In genomic region chr3L:3632500-3633183, dm6 we compare ENCODE assay signal across 1 fruit fly cellular context.
A peak's percentile ranks its signal among the peaks of the same experiment; 100 is the strongest.
TF ChIP-seq lines count a peak whose summit lies in the region.

No protein-coding gene starts in this region.

TF ChIP-seq in whole organism, embryonic, 481 proteins besides CTCF, POLR2A, EP300 and RAD21 (continued from another document and continues in another):
- TF ChIP-seq CG14710 (tag; optimal IDR thresholded peaks at IDR 0.05; lab: Kevin White, UChicago) (peak; percentile 23), lab (GFP tag; optimal IDR thresholded peaks at IDR 0.05; lab: Kevin White, UChicago) (peak; percentile 84), twi (tag; optimal IDR thresholded peaks at IDR 0.05; lab: Kevin White, UChicago) (peak; percentile 43), Oli (tag; optimal IDR thresholded peaks at IDR 0.05; lab: Kevin White, UChicago) (peak; percentile 91), hth (optimal IDR thresholded peaks at IDR 0.05; lab: Kevin White, UChicago) (no peak), CG1603 (tag; optimal IDR thresholded peaks at IDR 0.05; lab: Kevin White, UChicago) (no peak), GATAe (GFP tag; conservative IDR thresholded peaks at IDR 0.05; lab: Robert Waterston, UW) (0 out of 2 replicates have a peak, but pooled peaks have one; percentile 20), CG6654 (GFP tag; optimal IDR thresholded peaks at IDR 0.05; lab: Kevin White, UChicago) (peak; percentile 52), Ets65A (GFP tag; lab: Kevin White, UChicago) (no peak), cas (GFP tag; IDR thresholded peaks at IDR 0.05; lab: Robert Waterston, UW) (peak; percentile 67), ind (GFP tag; optimal IDR thresholded peaks at IDR 0.05; lab: Kevin White, UChicago) (peak; percentile 73), CG4820 (GFP tag; optimal IDR thresholded peaks at IDR 0.05; lab: Kevin White, UChicago) (peak; percentile 70), cg (GFP tag; optimal IDR thresholded peaks at IDR 0.05; lab: Kevin White, UChicago) (no peak), CG11696 (GFP tag; IDR thresholded peaks at IDR 0.05; lab: Robert Waterston, UW) (peak; percentile 45; the same call in 1 of the 2 replicates), jumu (GFP tag; optimal IDR thresholded peaks at IDR 0.05; lab: Kevin White, UChicago) (no peak), CG8359 (GFP tag; optimal IDR thresholded peaks at IDR 0.05; lab: Kevin White, UChicago; ENCODE audit: borderline replicate concordance) (no peak), CG3281 (GFP tag; optimal IDR thresholded peaks at IDR 0.05; lab: Kevin White, UChicago) (peak; percentile 84), CG13123 (GFP tag; optimal IDR thresholded peaks at IDR 0.05; lab: Kevin White, UChicago) (peak; percentile 57), Bdp1 (GFP tag; optimal IDR thresholded peaks at IDR 0.05; lab: Kevin White, UChicago) (no peak), CG31224 (GFP tag; IDR thresholded peaks at IDR 0.05; lab: Robert Waterston, UW) (peak; percentile 84), CG14965 (GFP tag; optimal IDR thresholded peaks at IDR 0.05; lab: Kevin White, UChicago; ENCODE audit: borderline replicate concordance) (no peak), CG15479 (GFP tag; optimal IDR thresholded peaks at IDR 0.05; lab: Kevin White, UChicago) (no peak), CG1602 (GFP tag; optimal IDR thresholded peaks at IDR 0.05; lab: Kevin White, UChicago) (peak; percentile 76), Tbp (GFP tag; optimal IDR thresholded peaks at IDR 0.05; lab: Kevin White, UChicago) (no peak), CG31388 (GFP tag; optimal IDR thresholded peaks at IDR 0.05; lab: Kevin White, UChicago) (peak; percentile 5), Lpt (GFP tag; optimal IDR thresholded peaks at IDR 0.05; lab: Kevin White, UChicago) (no peak), Mad (GFP tag; optimal IDR thresholded peaks at IDR 0.05; lab: Kevin White, UChicago) (no peak), nerfin-1 (tag; optimal IDR thresholded peaks at IDR 0.05; lab: Kevin White, UChicago) (peak; percentile 52), gcm (GFP tag; optimal IDR thresholded peaks at IDR 0.05; lab: Kevin White, UChicago) (peak; percentile 53), Dfd (GFP tag; optimal IDR thresholded peaks at IDR 0.05; lab: Kevin White, UChicago) (no peak), CG18476 (GFP tag; optimal IDR thresholded peaks at IDR 0.05; lab: Kevin White, UChicago) (peak; percentile 26), fd3F (GFP tag; optimal IDR thresholded peaks at IDR 0.05; lab: Kevin White, UChicago) (peak; percentile 87), Myb (GFP tag; optimal IDR thresholded peaks at IDR 0.05; lab: Kevin White, UChicago) (no peak), sens-2 (GFP tag; IDR thresholded peaks at IDR 0.05; lab: Robert Waterston, UW) (peak; percentile 56; the same call in 1 of the 2 replicates), CkIIα-i1 (GFP tag; IDR thresholded peaks at IDR 0.05; lab: Robert Waterston, UW) (peak; percentile 61; the same call in 1 of the 2 replicates), ttk (GFP tag; IDR thresholded peaks at IDR 0.05; lab: Robert Waterston, UW) (peak; percentile 88), CG10462 (GFP tag; optimal IDR thresholded peaks at IDR 0.05; lab: Kevin White, UChicago) (peak; percentile 70), hbn (GFP tag; IDR thresholded peaks at IDR 0.05; lab: Robert Waterston, UW; ENCODE audit: partially characterized antibody) (no peak), PHDP (tag; optimal IDR thresholded peaks at IDR 0.05; lab: Kevin White, UChicago) (peak; percentile 90), CG13287 (GFP tag; IDR thresholded peaks at IDR 0.05; lab: Robert Waterston, UW; ENCODE audit: partially characterized antibody) (0 out of 2 replicates have a peak, but pooled peaks have one; percentile 17), CG10209 (GFP tag; optimal IDR thresholded peaks at IDR 0.05; lab: Kevin White, UChicago) (peak; percentile 90), pfk (GFP tag; optimal IDR thresholded peaks at IDR 0.05; lab: Kevin White, UChicago) (no peak), MBD-R2 (GFP tag; IDR thresholded peaks at IDR 0.05; lab: Robert Waterston, UW) (peak; percentile 48; the same call in 1 of the 2 replicates), CG17829 (tag; optimal IDR thresholded peaks at IDR 0.05; lab: Kevin White, UChicago) (peak; percentile 37), CG4707 (GFP tag; optimal IDR thresholded peaks at IDR 0.05; lab: Kevin White, UChicago) (no peak), ewg (GFP tag; optimal IDR thresholded peaks at IDR 0.05; lab: Kevin White, UChicago) (peak; percentile 92), CG10366 (GFP tag; IDR thresholded peaks at IDR 0.05; lab: Robert Waterston, UW) (peak; percentile 91), B-H2 (GFP tag; optimal IDR thresholded peaks at IDR 0.05; lab: Kevin White, UChicago) (peak; percentile 45), CG13894 (tag; optimal IDR thresholded peaks at IDR 0.05; lab: Kevin White, UChicago) (peak; percentile 32), H15 (GFP tag; IDR thresholded peaks at IDR 0.05; lab: Robert Waterston, UW) (peak; percentile 78; the same call in 1 of the 3 replicates), CG14667 (GFP tag; IDR thresholded peaks at IDR 0.05; lab: Robert Waterston, UW) (peak; percentile 62), en (GFP tag; optimal IDR thresholded peaks at IDR 0.05; lab: Kevin White, UChicago) (no peak), CG11456 (GFP tag; IDR thresholded peaks at IDR 0.05; lab: Robert Waterston, UW) (peak; percentile 87), CG10979 (tag; optimal IDR thresholded peaks at IDR 0.05; lab: Kevin White, UChicago) (peak; percentile 58), CG1792 (GFP tag; optimal IDR thresholded peaks at IDR 0.05; lab: Kevin White, UChicago) (no peak), CG9609 (GFP tag; optimal IDR thresholded peaks at IDR 0.05; lab: Kevin White, UChicago) (no peak), ham (GFP tag; IDR thresholded peaks at IDR 0.05; lab: Robert Waterston, UW) (0 out of 2 replicates have a peak, but pooled peaks have one; percentile 27), sc (optimal IDR thresholded peaks at IDR 0.05; lab: Kevin White, UChicago) (no peak), sc (GFP tag; optimal IDR thresholded peaks at IDR 0.05; lab: Kevin White, UChicago) (peak; percentile 68), CG42726 (GFP tag; IDR thresholded peaks at IDR 0.05; lab: Robert Waterston, UW; ENCODE audit: partially characterized antibody) (0 out of 2 replicates have a peak, but pooled peaks have one; percentile 17), bowl (GFP tag; IDR thresholded peaks at IDR 0.05; lab: Robert Waterston, UW) (peak; percentile 80; the same call in 1 of the 2 replicates), her (GFP tag; optimal IDR thresholded peaks at IDR 0.05; lab: Kevin White, UChicago) (no peak), E2f1 (GFP tag; IDR thresholded peaks at IDR 0.05; lab: Robert Waterston, UW) (peak; percentile 80), bsh (GFP tag; optimal IDR thresholded peaks at IDR 0.05; lab: Kevin White, UChicago) (peak; percentile 30 to 72), pho (GFP tag; optimal IDR thresholded peaks at IDR 0.05; lab: Kevin White, UChicago) (no peak), Hmx (GFP tag; optimal IDR thresholded peaks at IDR 0.05; lab: Kevin White, UChicago) (no peak), Opbp (GFP tag; IDR thresholded peaks at IDR 0.05; lab: Robert Waterston, UW; ENCODE audit: partially characterized antibody) (no peak), Dad (GFP tag; optimal IDR thresholded peaks at IDR 0.05; lab: Kevin White, UChicago) (no peak), gcm2 (GFP tag; optimal IDR thresholded peaks at IDR 0.05; lab: Kevin White, UChicago) (no peak), aop (GFP tag; IDR thresholded peaks at IDR 0.05; lab: Robert Waterston, UW) (no peak), inv (GFP tag; IDR thresholded peaks at IDR 0.05; lab: Robert Waterston, UW; ENCODE audit: partially characterized antibody) (no peak), HLH3B (GFP tag; IDR thresholded peaks at IDR 0.05; lab: Robert Waterston, UW) (peak; percentile 89), CG9817 (tag; optimal IDR thresholded peaks at IDR 0.05; lab: Kevin White, UChicago) (peak; percentile 85), NC2α (GFP tag; optimal IDR thresholded peaks at IDR 0.05; lab: Kevin White, UChicago) (no peak), so (GFP tag; IDR thresholded peaks at IDR 0.05; lab: Robert Waterston, UW) (peak; percentile 92), Ravus (GFP tag; IDR thresholded peaks at IDR 0.05; lab: Robert Waterston, UW) (peak; percentile 65), CG1832 (GFP tag; optimal IDR thresholded peaks at IDR 0.05; lab: Kevin White, UChicago) (peak; percentile 9), CG4328 (GFP tag; optimal IDR thresholded peaks at IDR 0.05; lab: Kevin White, UChicago) (peak; percentile 55), lov (optimal IDR thresholded peaks at IDR 0.05; lab: Kevin White, UChicago) (no peak), lov (GFP tag; IDR thresholded peaks at IDR 0.05; lab: Robert Waterston, UW) (peak; percentile 53; the same call in 1 of the 3 replicates), vnd (GFP tag; IDR thresholded peaks at IDR 0.05; lab: Robert Waterston, UW; ENCODE audit: partially characterized antibody) (no peak), CG8089 (GFP tag; optimal IDR thresholded peaks at IDR 0.05; lab: Kevin White, UChicago) (no peak), CG1529 (GFP tag; optimal IDR thresholded peaks at IDR 0.05; lab: Kevin White, UChicago) (peak; percentile 69), Antp (GFP tag; optimal IDR thresholded peaks at IDR 0.05; lab: Kevin White, UChicago) (peak; percentile 13), Scr (GFP tag; IDR thresholded peaks at IDR 0.05; lab: Robert Waterston, UW; ENCODE audit: partially characterized antibody) (no peak), CG8944 (GFP tag; optimal IDR thresholded peaks at IDR 0.05; lab: Kevin White, UChicago) (no peak), CG12104 (GFP tag; optimal IDR thresholded peaks at IDR 0.05; lab: Kevin White, UChicago) (peak; percentile 46), Gsc (GFP tag; IDR thresholded peaks at IDR 0.05; lab: Robert Waterston, UW) (peak; percentile 62; the same call in 1 of the 2 replicates), CG33213 (GFP tag; optimal IDR thresholded peaks at IDR 0.05; lab: Kevin White, UChicago) (no peak), abd-A (tag; optimal IDR thresholded peaks at IDR 0.05; lab: Kevin White, UChicago) (peak; percentile 86), CG9437 (GFP tag; optimal IDR thresholded peaks at IDR 0.05; lab: Kevin White, UChicago) (peak; percentile 71), CG2120 (GFP tag; optimal IDR thresholded peaks at IDR 0.05; lab: Kevin White, UChicago) (peak; percentile 33), CG2129 (GFP tag; IDR thresholded peaks at IDR 0.05; lab: Robert Waterston, UW; ENCODE audit: partially characterized antibody) (no peak), Blimp-1 (GFP tag; optimal IDR thresholded peaks at IDR 0.05; lab: Kevin White, UChicago) (peak; percentile 54), CG15269 (tag; optimal IDR thresholded peaks at IDR 0.05; lab: Kevin White, UChicago) (peak; percentile 89), vfl (GFP tag; optimal IDR thresholded peaks at IDR 0.05; lab: Kevin White, UChicago) (no peak), Hr78 (GFP tag; optimal IDR thresholded peaks at IDR 0.05; lab: Kevin White, UChicago) (peak in 1 of 2 experiments; percentile 6), CG4360 (GFP tag; IDR thresholded peaks at IDR 0.05; lab: Robert Waterston, UW) (peak; percentile 34; the same call in 1 of the 2 replicates), TFAM (GFP tag; optimal IDR thresholded peaks at IDR 0.05; lab: Kevin White, UChicago) (no peak), CG3163 (GFP tag; optimal IDR thresholded peaks at IDR 0.05; lab: Kevin White, UChicago) (no peak), stc (GFP tag; IDR thresholded peaks at IDR 0.05; lab: Robert Waterston, UW) (peak; percentile 86), tup (GFP tag; optimal IDR thresholded peaks at IDR 0.05; lab: Kevin White, UChicago) (no peak), Xrp1 (GFP tag; IDR thresholded peaks at IDR 0.05; lab: Robert Waterston, UW) (peak; percentile 87), tll (GFP tag; optimal IDR thresholded peaks at IDR 0.05; lab: Kevin White, UChicago) (no peak), caup (GFP tag; optimal IDR thresholded peaks at IDR 0.05; lab: Kevin White, UChicago; ENCODE audit: severe bottlenecking) (peak; percentile 78), CG30431 (GFP tag; optimal IDR thresholded peaks at IDR 0.05; lab: Kevin White, UChicago) (peak; percentile 74), Ssrp (tag; optimal IDR thresholded peaks at IDR 0.05; lab: Kevin White, UChicago) (peak; percentile 79), CG6254 (GFP tag; optimal IDR thresholded peaks at IDR 0.05; lab: Kevin White, UChicago) (no peak), zf30C (GFP tag; optimal IDR thresholded peaks at IDR 0.05; lab: Kevin White, UChicago) (no peak), mam (GFP tag; optimal IDR thresholded peaks at IDR 0.05; lab: Kevin White, UChicago) (peak; percentile 52), CG1024 (GFP tag; IDR thresholded peaks at IDR 0.05; lab: Robert Waterston, UW) (peak; percentile 29; the same call in 1 of the 2 replicates), CG3995 (GFP tag; optimal IDR thresholded peaks at IDR 0.05; lab: Kevin White, UChicago) (no peak), zfh2 (GFP tag; optimal IDR thresholded peaks at IDR 0.05; lab: Kevin White, UChicago) (peak; percentile 19), CG8765 (GFP tag; IDR thresholded peaks at IDR 0.05; lab: Robert Waterston, UW) (peak; percentile 54; the same call in 1 of the 2 replicates), CG11085 (GFP tag; IDR thresholded peaks at IDR 0.05; lab: Robert Waterston, UW) (peak; percentile 76), ro (GFP tag; IDR thresholded peaks at IDR 0.05; lab: Robert Waterston, UW) (peak; percentile 42; the same call in 1 of the 2 replicates), CG4617 (GFP tag; optimal IDR thresholded peaks at IDR 0.05; lab: Kevin White, UChicago; ENCODE audit: borderline replicate concordance) (peak; percentile 64), gt (GFP tag; IDR thresholded peaks at IDR 0.05; lab: Robert Waterston, UW) (0 out of 2 replicates have a peak, but pooled peaks have one; percentile 31), sug (tag; optimal IDR thresholded peaks at IDR 0.05; lab: Kevin White, UChicago) (peak; percentile 83), bab2 (GFP tag; optimal IDR thresholded peaks at IDR 0.05; lab: Kevin White, UChicago) (peak; percentile 18), fru (optimal IDR thresholded peaks at IDR 0.05; lab: Kevin White, UChicago) (no peak), CG11504 (tag; optimal IDR thresholded peaks at IDR 0.05; lab: Kevin White, UChicago) (peak; percentile 85), ftz-f1 (GFP tag; optimal IDR thresholded peaks at IDR 0.05; lab: Kevin White, UChicago) (no peak), dm (GFP tag; optimal IDR thresholded peaks at IDR 0.05; lab: Kevin White, UChicago) (no peak), ERR (GFP tag; optimal IDR thresholded peaks at IDR 0.05; lab: Kevin White, UChicago) (no peak), CG12744 (GFP tag; optimal IDR thresholded peaks at IDR 0.05; lab: Kevin White, UChicago) (no peak), CG12071 (GFP tag; optimal IDR thresholded peaks at IDR 0.05; lab: Kevin White, UChicago) (no peak), unc-4 (GFP tag; IDR thresholded peaks at IDR 0.05; lab: Robert Waterston, UW; ENCODE audit: partially characterized antibody) (no peak), ac (GFP tag; optimal IDR thresholded peaks at IDR 0.05; lab: Kevin White, UChicago) (no peak)
